Fruit fly (Drosophila melanogaster): ENCODE data around the gene CG16762.
A peak's percentile ranks its signal among the peaks of the same experiment; 100 is the strongest.

The CG16762 gene

DNA sequence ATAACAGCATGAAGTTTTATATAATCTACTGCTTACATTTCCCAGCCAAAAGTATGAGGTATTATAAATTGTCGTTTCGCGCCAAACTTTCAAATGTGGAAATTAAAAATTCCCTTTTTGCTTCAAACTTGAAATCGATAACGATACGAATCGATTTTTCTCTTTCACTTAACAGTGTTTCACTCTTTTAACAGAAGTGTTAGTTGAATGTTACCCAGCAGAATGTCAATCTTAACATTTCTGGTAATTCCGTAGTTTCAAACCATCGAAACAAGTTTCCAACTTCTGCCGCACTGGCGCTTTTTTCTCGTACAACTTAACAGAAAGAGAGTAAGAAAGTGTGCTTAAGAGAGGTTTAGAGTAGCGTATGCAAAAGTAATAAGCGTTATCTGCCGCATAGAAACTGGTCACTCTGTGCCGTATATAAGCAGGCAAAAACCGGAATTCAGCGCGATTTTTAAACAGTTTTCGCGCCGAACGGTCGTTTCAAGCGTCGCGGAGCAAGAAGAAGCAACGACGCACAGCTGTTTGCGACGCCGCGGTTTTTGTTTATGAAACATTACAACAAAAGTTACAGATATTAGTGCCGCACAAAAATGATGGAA, 8.9 kb downstream of the CG16762 start (continued):
- no peak for TF ChIP-seq hth (optimal IDR thresholded peaks at IDR 0.05)
- peak; percentile 3 for TF ChIP-seq Tbp (GFP tag; optimal IDR thresholded peaks at IDR 0.05)
- TF ChIP-seq Hand (GFP tag; optimal IDR thresholded peaks at IDR 0.05): peak; percentile 17
- TF ChIP-seq nau (GFP tag; optimal IDR thresholded peaks at IDR 0.05): peak; percentile 50
- TF ChIP-seq crp (GFP tag; optimal IDR thresholded peaks at IDR 0.05): peak in 1 of 2 experiments; percentile 79
- no peak for TF ChIP-seq CG14860 (GFP tag; IDR thresholded peaks at IDR 0.05; ENCODE audit: partially characterized antibody)
- no peak for TF ChIP-seq Max (GFP tag; optimal IDR thresholded peaks at IDR 0.05)
- TF ChIP-seq CG10147 (GFP tag; optimal IDR thresholded peaks at IDR 0.05): peak; percentile 46
- no peak for TF ChIP-seq D19B (GFP tag; optimal IDR thresholded peaks at IDR 0.05)
- no peak for TF ChIP-seq Hr3 (GFP tag; optimal IDR thresholded peaks at IDR 0.05)
- no peak for TF ChIP-seq CG10321 (GFP tag; IDR thresholded peaks at IDR 0.05)
- TF ChIP-seq CG12071 (GFP tag; optimal IDR thresholded peaks at IDR 0.05): no peak
- TF ChIP-seq Nf-YC (tag; optimal IDR thresholded peaks at IDR 0.05): peak; percentile 59
- no peak for TF ChIP-seq maf-S (GFP tag; optimal IDR thresholded peaks at IDR 0.05)
- no peak for TF ChIP-seq CG6254 (GFP tag; optimal IDR thresholded peaks at IDR 0.05)
- no peak for TF ChIP-seq wor (GFP tag; IDR thresholded peaks at IDR 0.05)
- peak; percentile 22 for TF ChIP-seq unpg (GFP tag; optimal IDR thresholded peaks at IDR 0.05)
- TF ChIP-seq CG1792 (GFP tag; optimal IDR thresholded peaks at IDR 0.05): peak; percentile 13
- TF ChIP-seq CG12659 (GFP tag; optimal IDR thresholded peaks at IDR 0.05): peak; percentile 45
- TF ChIP-seq Hmx (GFP tag; optimal IDR thresholded peaks at IDR 0.05): no peak
- peak; percentile 12 for TF ChIP-seq CG15269 (tag; optimal IDR thresholded peaks at IDR 0.05)
- peak; percentile 100 for TF ChIP-seq CG3163 (GFP tag; optimal IDR thresholded peaks at IDR 0.05)
- peak; percentile 19 for TF ChIP-seq CG3407 (GFP tag; optimal IDR thresholded peaks at IDR 0.05)
- peak; percentile 58; the same call in 1 of the 2 replicates for TF ChIP-seq CG5953 (GFP tag; IDR thresholded peaks at IDR 0.05)
- peak; percentile 41 for TF ChIP-seq Mes4 (GFP tag; optimal IDR thresholded peaks at IDR 0.05)
- TF ChIP-seq mirr (GFP tag; optimal IDR thresholded peaks at IDR 0.05): no peak
- peak; percentile 53; the same call in 1 of the 2 replicates for TF ChIP-seq amos (GFP tag; IDR thresholded peaks at IDR 0.05; ENCODE audit: partially characterized antibody)
- 0 out of 2 replicates have a peak, but pooled peaks have one; percentile 9 for TF ChIP-seq Ptx1 (GFP tag; IDR thresholded peaks at IDR 0.05)
- TF ChIP-seq ci (GFP tag; IDR thresholded peaks at IDR 0.05): peak; percentile 79
- TF ChIP-seq Trl (optimal IDR thresholded peaks at IDR 0.05): peak; percentile 63 to 74
- TF ChIP-seq Trl (GFP tag; optimal IDR thresholded peaks at IDR 0.05): peak; percentile 85
- peak in 1 of 2 experiments; percentile 78 for TF ChIP-seq insv (GFP tag; optimal IDR thresholded peaks at IDR 0.05)
- no peak for TF ChIP-seq CG18011 (GFP tag; optimal IDR thresholded peaks at IDR 0.05)
- TF ChIP-seq schlank (tag; optimal IDR thresholded peaks at IDR 0.05): no peak
- peak; percentile 78 for TF ChIP-seq NC2α (GFP tag; optimal IDR thresholded peaks at IDR 0.05)
- TF ChIP-seq CG11504 (tag; optimal IDR thresholded peaks at IDR 0.05): peak; percentile 70
- TF ChIP-seq CG7271 (tag; optimal IDR thresholded peaks at IDR 0.05): no peak
- TF ChIP-seq zf30C (GFP tag; optimal IDR thresholded peaks at IDR 0.05): peak; percentile 29
- TF ChIP-seq Xbp1 (GFP tag; optimal IDR thresholded peaks at IDR 0.05): peak; percentile 44
- TF ChIP-seq lov (optimal IDR thresholded peaks at IDR 0.05): no peak
- 0 out of 3 replicates have a peak, but pooled peaks have one; percentile 60 for TF ChIP-seq lov (GFP tag; IDR thresholded peaks at IDR 0.05)
- no peak for TF ChIP-seq CG18764 (GFP tag; optimal IDR thresholded peaks at IDR 0.05)
- TF ChIP-seq CG10209 (GFP tag; optimal IDR thresholded peaks at IDR 0.05): no peak
- TF ChIP-seq fd102C (GFP tag; optimal IDR thresholded peaks at IDR 0.05): peak; percentile 56
- 0 out of 2 replicates have a peak, but pooled peaks have one; percentile 25 for TF ChIP-seq ato (GFP tag; IDR thresholded peaks at IDR 0.05; ENCODE audit: partially characterized antibody)
- TF ChIP-seq CG2116 (GFP tag; optimal IDR thresholded peaks at IDR 0.05): peak; percentile 88
- no peak for TF ChIP-seq CG33557 (GFP tag; optimal IDR thresholded peaks at IDR 0.05)
- TF ChIP-seq CG11560 (tag; IDR thresholded peaks at IDR 0.05): no peak
- peak; percentile 54 for TF ChIP-seq hkb (optimal IDR thresholded peaks at IDR 0.05)
- peak; percentile 67 for TF ChIP-seq hkb (GFP tag; IDR thresholded peaks at IDR 0.05)
